Worm (Caenorhabditis elegans) whole organism, L4/young adult: Measurements from ENCODE around the gene mdt-9.

ENCODE experiments used
- W03F9.2 ChIP-seq: fragments of 150-350 bp; optimal IDR thresholded peaks from 2 replicates; lab custom pipeline; 2014; ENCODE audit warnings: missing biosample characterization, missing genetic modification characterization
- dao-5 ChIP-seq: sonication (generic microtip); optimal IDR thresholded peaks from 2 replicates; lab custom pipeline; 2016; ENCODE audit warnings: missing genotype, missing genetic modification characterization, moderate library complexity, missing compliant biosample characterization
- him-1 ChIP-seq: sonication (generic microtip); optimal IDR thresholded peaks from 2 replicates; lab custom pipeline; 2016; ENCODE audit warnings: missing genotype, missing genetic modification reagents, missing genetic modification characterization, missing compliant biosample characterization

- TF ChIP-seq dao-5 (tag; lab: Kevin White, UChicago) (no peak), him-1 (tag; lab: Kevin White, UChicago) (no peak), W03F9.2 (tag; lab: Kevin White, UChicago) (no peak)
Measured at ce11 chrIV:13347232-13347715, 38.9 kb upstream of the mdt-9 start, which contains the start of gene W02A2.9.
